Worm (Caenorhabditis elegans): ENCODE measurements around the gene R12B2.6.

DNA sequence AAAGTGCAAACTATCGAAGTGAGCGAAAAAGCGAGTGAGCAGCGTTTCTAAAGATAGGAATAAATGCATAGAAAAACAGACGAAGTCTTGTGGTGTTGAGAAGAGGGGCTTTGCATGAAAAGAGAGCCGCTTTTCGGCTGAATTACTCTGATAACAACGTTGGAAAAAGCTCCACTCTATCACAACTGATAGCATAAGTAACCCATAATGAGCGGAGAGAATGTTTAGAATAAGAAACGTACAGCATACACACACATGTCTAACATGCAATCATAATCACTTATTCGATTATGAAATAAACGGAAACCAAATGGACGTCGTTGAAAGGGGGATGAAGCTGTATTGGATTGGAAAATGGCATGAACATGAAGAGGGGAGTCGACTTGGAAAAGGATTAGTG lies 6.3 kb upstream of the R12B2.6 start:
- TF ChIP-seq hmbx-1 (tag; optimal IDR thresholded peaks at IDR 0.05) (no peak), ama-1 (optimal IDR thresholded peaks at IDR 0.05) (no peak), pes-1 (GFP tag; IDR thresholded peaks at IDR 0.05) (no peak), hmg-4 (GFP tag; optimal IDR thresholded peaks at IDR 0.05) (no peak), ets-7 (tag; optimal IDR thresholded peaks at IDR 0.05) (no peak), scrt-1 (GFP tag; IDR thresholded peaks at IDR 0.05) (no peak), ceh-36 (tag; optimal IDR thresholded peaks at IDR 0.05) (no peak)
